Worm (Caenorhabditis elegans): Measurements from ENCODE around the gene his-38.

- no peak for TF ChIP-seq ztf-4 (tag; optimal IDR thresholded peaks at IDR 0.05)
- peak; percentile 44 for TF ChIP-seq F13H6.1 (tag; optimal IDR thresholded peaks at IDR 0.05)
- no peak for TF ChIP-seq ztf-11 (tag; optimal IDR thresholded peaks at IDR 0.05)
- no peak for TF ChIP-seq lin-13 (GFP tag; optimal IDR thresholded peaks at IDR 0.05)
- TF ChIP-seq elt-3 (tag; optimal IDR thresholded peaks at IDR 0.05): no peak
- TF ChIP-seq ZK546.5 (tag; optimal IDR thresholded peaks at IDR 0.05): no peak
- TF ChIP-seq R02D3.7 (tag; optimal IDR thresholded peaks at IDR 0.05): no peak
- no peak for TF ChIP-seq lin-11 (tag; optimal IDR thresholded peaks at IDR 0.05)
- TF ChIP-seq gmeb-1 (tag; optimal IDR thresholded peaks at IDR 0.05): peak; percentile 40
- no peak for TF ChIP-seq nhr-237 (tag; optimal IDR thresholded peaks at IDR 0.05)
Measured at ce11 chrX:7340915-7341559, 31.4 kb upstream of the his-38 start, which contains the start of gene C07D8.6.

Data from whole organism, L2 larva.